Worm (Caenorhabditis elegans): ENCODE data around the gene C04A11.1.

C04A11.1 gene

DNA sequence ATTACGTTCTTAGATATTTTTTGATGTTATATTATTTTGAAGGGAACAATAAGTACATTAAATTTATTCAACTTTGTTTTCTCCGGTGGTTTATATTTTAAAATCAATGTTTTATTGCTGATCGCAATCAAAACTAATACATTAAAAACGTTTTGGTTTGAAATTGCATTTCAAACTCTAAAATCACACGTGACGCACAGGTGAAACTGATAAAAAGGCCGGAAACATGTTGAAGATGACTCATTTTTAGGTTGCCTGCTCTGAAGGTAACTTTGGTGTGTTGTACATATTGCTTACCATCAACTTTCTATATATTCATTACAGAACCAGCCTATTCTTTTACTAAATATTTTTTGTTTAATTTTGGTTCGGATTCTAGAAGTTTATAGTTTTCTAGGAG is 25.4 kb downstream of the C04A11.1 start:
- TF ChIP-seq ceh-24 (tag; optimal IDR thresholded peaks at IDR 0.05), result no peak
- no peak for TF ChIP-seq npax-4 (tag; optimal IDR thresholded peaks at IDR 0.05)
- TF ChIP-seq ceh-14 (tag; optimal IDR thresholded peaks at IDR 0.05), result no peak
- no peak for TF ChIP-seq ceh-30 (tag; optimal IDR thresholded peaks at IDR 0.05)
- no peak for TF ChIP-seq fkh-6 (tag; optimal IDR thresholded peaks at IDR 0.05)
- no peak for TF ChIP-seq dve-1 (tag; optimal IDR thresholded peaks at IDR 0.05)

DNA sequence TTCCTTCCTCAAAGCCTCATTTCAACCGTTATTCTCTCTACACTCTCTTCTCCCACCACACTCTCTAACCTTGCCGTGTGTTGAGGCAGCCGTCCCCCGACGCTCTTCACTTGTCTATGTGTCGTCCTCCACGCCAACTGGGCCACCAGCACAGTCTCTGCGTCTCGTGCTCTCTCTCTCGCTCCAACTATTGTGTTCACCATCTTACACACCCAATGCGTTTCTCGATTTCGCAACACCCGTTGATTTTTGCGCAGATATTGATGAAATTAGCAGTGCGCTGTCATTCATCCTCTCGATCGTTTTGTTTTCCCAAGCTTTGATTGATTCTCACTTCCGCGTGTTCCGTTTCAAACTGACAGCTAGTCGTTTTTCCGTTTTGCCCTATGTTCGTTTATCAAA is 26.8 kb downstream of the C04A11.1 start:
- TF ChIP-seq lim-6 (tag; optimal IDR thresholded peaks at IDR 0.05) (peak; percentile 6), ceh-34 (tag; optimal IDR thresholded peaks at IDR 0.05) (peak; percentile 26), sox-4 (tag; optimal IDR thresholded peaks at IDR 0.05) (no peak), ets-4 (tag; optimal IDR thresholded peaks at IDR 0.05) (peak; percentile 10), tbx-2 (tag; optimal IDR thresholded peaks at IDR 0.05) (peak; percentile 61), che-1 (tag; optimal IDR thresholded peaks at IDR 0.05) (no peak), ttx-3 (tag; optimal IDR thresholded peaks at IDR 0.05) (no peak), ceh-48 (tag; optimal IDR thresholded peaks at IDR 0.05) (no peak), tbx-7 (tag; optimal IDR thresholded peaks at IDR 0.05) (no peak), C38D4.7 (GFP tag; optimal IDR thresholded peaks at IDR 0.05) (no peak), ceh-2 (tag; optimal IDR thresholded peaks at IDR 0.05) (peak; percentile 39), fkh-10 (GFP tag; optimal IDR thresholded peaks at IDR 0.05) (no peak), nfya-1 (tag; optimal IDR thresholded peaks at IDR 0.05) (peak; percentile 72), unc-42 (tag; optimal IDR thresholded peaks at IDR 0.05) (peak; percentile 53), ceh-45 (GFP tag; IDR thresholded peaks at IDR 0.05) (no peak), lin-11 (tag; optimal IDR thresholded peaks at IDR 0.05) (no peak), ceh-6 (GFP tag; optimal IDR thresholded peaks at IDR 0.05) (no peak), pha-4 (tag; optimal IDR thresholded peaks at IDR 0.05) (no peak), K02D7.2 (tag; optimal IDR thresholded peaks at IDR 0.05) (no peak), eyg-1 (tag; optimal IDR thresholded peaks at IDR 0.05) (no peak), pax-1 (tag; optimal IDR thresholded peaks at IDR 0.05) (no peak), odd-2 (tag; optimal IDR thresholded peaks at IDR 0.05) (no peak), elt-4 (tag; optimal IDR thresholded peaks at IDR 0.05) (no peak), pat-9 (tag; optimal IDR thresholded peaks at IDR 0.05) (no peak), madf-2 (tag; optimal IDR thresholded peaks at IDR 0.05) (no peak), nhr-11 (tag; optimal IDR thresholded peaks at IDR 0.05) (no peak), C08G9.2 (tag; optimal IDR thresholded peaks at IDR 0.05) (no peak), F13H6.1 (tag; optimal IDR thresholded peaks at IDR 0.05) (no peak), unc-55 (GFP tag; optimal IDR thresholded peaks at IDR 0.05) (peak; percentile 95), hlh-13 (GFP tag; optimal IDR thresholded peaks at IDR 0.05) (no peak), pqm-1 (tag; optimal IDR thresholded peaks at IDR 0.05) (no peak), sox-2 (GFP tag; IDR thresholded peaks at IDR 0.05) (peak; percentile 26), ceh-19 (GFP tag; optimal IDR thresholded peaks at IDR 0.05) (peak; percentile 2), nhr-232 (tag; optimal IDR thresholded peaks at IDR 0.05) (no peak), ceh-14 (tag; optimal IDR thresholded peaks at IDR 0.05) (no peak), unc-86 (tag; optimal IDR thresholded peaks at IDR 0.05) (no peak), rnt-1 (tag; optimal IDR thresholded peaks at IDR 0.05) (peak; percentile 28), hlh-15 (tag; optimal IDR thresholded peaks at IDR 0.05) (no peak), dmd-4 (tag; optimal IDR thresholded peaks at IDR 0.05; ENCODE audit: borderline replicate concordance) (no peak), elt-2 (tag; optimal IDR thresholded peaks at IDR 0.05) (no peak), zip-5 (tag; optimal IDR thresholded peaks at IDR 0.05) (no peak), pha-2 (tag; optimal IDR thresholded peaks at IDR 0.05) (no peak), hlh-8 (tag; optimal IDR thresholded peaks at IDR 0.05) (peak; percentile 39), hlh-6 (tag; optimal IDR thresholded peaks at IDR 0.05) (peak; percentile 0), hlh-30 (tag; optimal IDR thresholded peaks at IDR 0.05; ENCODE audit: insufficient read depth) (peak; percentile 40), fkh-6 (tag; optimal IDR thresholded peaks at IDR 0.05) (no peak), ceh-24 (tag; optimal IDR thresholded peaks at IDR 0.05) (no peak), gmeb-2 (tag; optimal IDR thresholded peaks at IDR 0.05) (no peak), ama-1 (optimal IDR thresholded peaks at IDR 0.05) (no peak)

All from whole organism, late embryonic.